Worm (Caenorhabditis elegans) whole organism, L4/young adult: ENCODE data around the gene srx-137.
A peak's percentile ranks its signal among the peaks of the same experiment; 100 is the strongest.

ENCODE experiments used
- W03F9.2 ChIP-seq: fragments of 150-350 bp; optimal IDR thresholded peaks from 2 replicates; lab custom pipeline; 2014; ENCODE audit warnings: missing biosample characterization, missing genetic modification characterization
- dao-5 ChIP-seq: sonication (generic microtip); optimal IDR thresholded peaks from 2 replicates; lab custom pipeline; 2016; ENCODE audit warnings: missing genotype, missing genetic modification characterization, moderate library complexity, missing compliant biosample characterization
- him-1 ChIP-seq: sonication (generic microtip); optimal IDR thresholded peaks from 2 replicates; lab custom pipeline; 2016; ENCODE audit warnings: missing genotype, missing genetic modification reagents, missing genetic modification characterization, missing compliant biosample characterization

Gene srx-137

DNA sequence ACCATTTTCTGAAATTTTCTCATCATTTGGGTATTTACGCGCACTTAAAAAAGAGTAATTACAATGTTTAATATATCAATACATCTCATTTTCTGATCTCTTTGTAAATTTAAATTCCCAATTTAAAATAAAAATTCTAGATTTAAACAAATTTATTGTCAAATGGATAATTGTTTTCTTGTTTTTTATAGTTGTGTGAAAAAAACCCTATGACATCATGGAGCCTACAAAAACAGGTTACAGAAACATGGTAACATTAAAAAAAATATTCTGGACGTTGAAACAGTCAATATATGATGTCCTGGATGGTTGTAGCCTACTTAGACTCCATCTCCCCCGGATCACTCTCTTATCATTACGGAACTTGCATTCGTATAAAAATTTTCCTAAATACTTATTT lies 26.9 kb downstream of the srx-137 start, which contains the start of gene spp-12:
Gene spp-12 (plus strand): TSS at position 301 of the 400 bp plus-strand sequence.
- TF ChIP-seq him-1 (no peak), dao-5 (no peak), W03F9.2 (no peak)

ce11 chrV:13890473-13890872 lies 27.9 kb downstream of the srx-137 start, which contains the start of gene lbp-8:
Gene lbp-8, plus strand, starts transcription at chrV:13890773.
- TF ChIP-seq W03F9.2 (no peak), dao-5 (no peak), him-1 (no peak)

DNA sequence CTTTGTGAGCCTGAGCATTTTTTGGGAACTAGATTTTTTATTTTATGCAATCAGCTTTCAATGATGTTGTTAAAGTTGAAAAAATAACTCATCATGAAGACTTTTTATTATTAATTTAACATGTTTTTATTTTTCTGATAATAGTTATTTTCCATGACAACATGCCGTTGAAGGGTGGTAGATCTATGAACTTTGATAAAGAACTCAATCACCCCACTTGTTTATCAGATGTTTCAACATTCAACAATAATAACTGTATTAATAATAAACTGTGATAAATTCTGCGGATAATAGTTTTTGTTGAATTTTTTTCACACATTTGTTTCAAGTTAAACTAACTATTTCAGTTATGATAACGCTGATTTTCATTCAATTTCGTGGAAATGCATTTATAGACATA lies 28.9 kb downstream of the srx-137 start:
- TF ChIP-seq him-1 (no peak), dao-5 (no peak), W03F9.2 (peak; percentile 12)

DNA sequence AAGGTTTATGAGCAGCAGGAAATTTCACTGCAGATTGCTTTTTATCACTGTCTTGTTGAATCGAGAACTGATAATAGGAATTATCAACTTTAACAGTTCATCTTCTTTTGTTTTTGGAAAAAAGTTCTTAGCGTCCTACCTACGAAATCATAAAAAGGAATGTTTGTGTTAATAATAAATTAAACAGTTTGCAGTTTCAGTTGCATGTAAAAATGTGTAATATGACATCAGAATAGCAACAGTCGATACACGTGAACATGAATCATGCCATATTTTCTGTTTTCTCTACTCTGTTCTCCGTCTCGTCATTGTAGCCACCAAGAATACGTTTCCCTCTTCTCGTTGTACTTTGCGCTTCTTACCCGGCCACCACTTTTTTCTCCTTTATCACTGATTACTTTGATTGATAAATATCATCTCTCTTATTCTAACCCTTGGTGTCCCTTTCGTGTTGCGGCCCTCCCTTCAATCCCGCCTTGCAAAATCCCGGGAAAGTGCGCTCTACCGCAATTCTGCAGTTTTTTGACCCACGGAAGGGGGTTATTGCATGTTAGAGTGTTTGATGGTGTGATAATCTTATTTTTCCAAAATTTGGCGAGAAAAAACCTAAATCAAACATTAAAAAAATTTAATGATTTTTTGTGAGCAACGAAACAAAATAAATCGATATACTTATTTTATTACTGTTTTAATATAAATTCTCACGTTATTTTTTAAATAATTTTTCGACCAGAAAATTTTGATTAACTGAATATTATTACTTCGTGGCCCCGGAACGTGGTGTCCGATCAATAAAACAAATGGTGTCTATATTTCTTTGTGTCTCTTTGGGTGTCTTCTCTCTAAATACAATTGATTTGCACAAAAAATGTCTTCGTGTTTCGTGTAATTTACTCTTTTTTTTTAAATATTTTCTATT lies 30.1 kb downstream of the srx-137 start, which contains the start of gene sptl-3:
Gene sptl-3 (plus strand): TSS at position 869 of the 919 bp plus-strand sequence.
- TF ChIP-seq W03F9.2 (no peak), dao-5 (no peak), him-1 (no peak)

ce11 chrV:13893583-13893982 lies 31.0 kb downstream of the srx-137 start:
- TF ChIP-seq him-1 (no peak), W03F9.2 (no peak), dao-5 (no peak)

ce11 chrV:13898356-13898755 lies 35.8 kb downstream of the srx-137 start, which contains the start of gene cyp-35C1:
Gene cyp-35C1, minus strand, starts transcription at chrV:13898487.
- TF ChIP-seq dao-5 (no peak), W03F9.2 (no peak), him-1 (no peak)

DNA sequence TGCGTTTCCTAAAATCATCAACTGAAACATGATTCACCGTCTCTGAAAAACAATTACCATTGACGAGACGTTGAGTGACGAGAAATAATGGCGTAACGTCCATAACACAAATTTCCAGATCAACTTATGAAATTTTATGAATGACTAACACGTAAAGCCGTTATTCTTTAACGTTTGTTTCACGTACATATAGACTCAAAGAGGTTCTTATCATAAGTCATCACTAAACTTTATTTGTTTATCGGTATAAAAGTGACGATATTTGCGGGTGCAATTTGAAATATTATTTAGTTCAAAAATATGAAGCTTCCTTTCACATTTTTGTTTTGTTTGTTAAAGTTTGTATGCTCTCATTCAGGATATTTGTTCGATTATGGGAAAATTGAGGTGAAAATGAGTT lies 36.6 kb downstream of the srx-137 start, which contains the start of gene oac-3:
Gene oac-3 (plus strand): TSS at position 301 of the 400 bp plus-strand sequence.
- no peak for TF ChIP-seq him-1

- TF ChIP-seq him-1 (no peak), dao-5 (no peak), W03F9.2 (no peak)
Observed at ce11 chrV:13902495-13902894, 39.9 kb downstream of the srx-137 start, which contains the start of gene C06B3.1. Gene C06B3.1, plus strand, starts transcription at chrV:13902795.

DNA sequence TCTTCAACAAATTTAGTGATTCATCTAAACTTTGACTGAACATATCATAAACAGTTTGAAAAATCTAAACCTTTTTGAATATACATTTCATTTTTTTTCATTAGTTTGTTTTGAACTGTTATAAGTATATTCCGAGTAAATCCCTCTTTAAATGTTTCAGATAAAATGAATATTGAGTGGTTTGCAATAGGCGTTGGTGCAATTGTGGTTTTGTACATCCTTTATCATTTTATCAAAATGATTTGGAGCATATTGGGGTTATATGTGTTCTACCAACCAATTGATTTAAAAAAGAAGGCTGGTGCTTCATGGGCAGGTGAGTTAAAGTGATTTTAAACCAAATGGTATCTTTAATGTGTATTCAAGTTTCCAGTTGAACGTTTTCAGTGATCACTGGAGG lies 41.8 kb downstream of the srx-137 start, which contains the start of gene stdh-3:
Gene stdh-3 (plus strand): TSS at position 166 of the 400 bp plus-strand sequence.
- TF ChIP-seq W03F9.2 (no peak), him-1 (no peak), dao-5 (no peak)

DNA sequence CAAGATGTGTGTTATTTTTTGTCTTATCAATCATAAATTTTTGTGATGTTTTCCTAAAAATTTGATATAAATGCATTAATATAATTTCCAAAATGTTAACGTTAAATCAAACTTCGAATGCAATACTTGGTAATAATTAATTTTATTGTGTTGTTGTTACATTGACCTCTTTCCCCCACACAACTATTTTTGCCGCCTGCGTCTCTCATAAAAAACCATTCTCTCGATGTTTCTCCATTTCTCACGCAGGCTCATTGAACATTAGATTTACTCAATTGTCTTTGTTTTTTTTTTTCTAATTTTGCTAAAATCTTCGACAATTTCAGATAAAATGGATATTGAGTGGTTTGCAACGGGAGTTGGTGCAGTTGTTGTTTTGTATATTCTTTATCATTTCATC lies 43.6 kb downstream of the srx-137 start, which contains the start of gene stdh-1:
Gene stdh-1 (plus strand): TSS at position 327 of the 400 bp plus-strand sequence.
- TF ChIP-seq W03F9.2: no peak
- TF ChIP-seq dao-5: no peak
- TF ChIP-seq him-1: no peak

DNA sequence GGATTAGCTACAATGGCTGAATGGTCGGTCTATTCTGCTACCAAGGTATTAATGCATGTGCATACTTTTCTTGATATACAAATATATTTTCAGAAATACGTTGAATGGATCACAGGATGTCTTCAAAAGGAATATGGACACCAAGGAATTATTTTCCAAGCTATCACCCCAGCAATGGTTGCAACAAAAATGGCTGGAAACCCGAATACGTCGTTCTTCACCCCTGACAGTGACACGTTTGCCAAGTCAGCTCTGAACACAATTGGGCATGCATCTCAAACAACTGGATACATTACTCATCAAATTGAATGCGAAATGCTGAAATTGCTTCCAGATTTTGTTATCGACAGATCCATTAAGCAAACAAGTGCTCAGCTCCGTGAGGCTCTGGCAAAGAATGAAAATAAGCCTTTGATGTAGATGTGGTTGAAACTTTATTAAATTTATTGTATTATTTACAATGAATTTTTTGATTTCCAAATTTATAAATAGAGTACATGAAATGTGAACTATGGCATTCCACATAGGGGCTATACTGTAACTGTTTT lies 45.0 kb downstream of the srx-137 start:
- TF ChIP-seq him-1: no peak
- no peak for TF ChIP-seq W03F9.2
- TF ChIP-seq dao-5: no peak

- TF ChIP-seq dao-5: no peak
Observed at ce11 chrV:13908120-13908915, 45.7 kb downstream of the srx-137 start.

DNA sequence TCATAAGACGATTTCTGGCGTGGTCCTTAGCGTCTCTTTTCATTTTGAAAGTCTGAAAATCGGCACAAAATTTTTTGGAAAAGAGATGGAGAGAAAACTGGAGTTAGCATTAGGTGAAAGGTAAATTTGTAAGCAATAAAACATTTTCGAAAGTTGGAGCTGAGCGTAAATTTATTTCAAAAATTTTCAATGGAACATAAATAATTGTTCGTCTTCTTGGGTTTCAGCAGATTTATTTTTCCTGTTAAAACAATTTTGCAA lies 46.2 kb downstream of the srx-137 start, which contains the start of gene C06B3.6:
Gene C06B3.6 (minus strand): TSS at position 52 of the 261 bp plus-strand sequence.
- TF ChIP-seq W03F9.2 (no peak), him-1 (no peak), dao-5 (no peak)

ce11 chrV:13909400-13909799 lies 46.8 kb downstream of the srx-137 start, which contains the start of gene C06B3.7:
Gene C06B3.7, plus strand, starts transcription at chrV:13909686.
- TF ChIP-seq W03F9.2 (peak; percentile 73), dao-5 (no peak), him-1 (no peak)
